Worm (Caenorhabditis elegans) whole organism, young adult: ENCODE measurements around the gene ehbp-1.
A peak's percentile ranks its signal among the peaks of the same experiment; 100 is the strongest.

Experiments
- B0261.1 ChIP-seq: sonication (generic microtip); optimal IDR thresholded peaks from 2 replicates; lab custom pipeline; 2016; ENCODE audit warnings: mild to moderate bottlenecking, missing genetic modification characterization, moderate library complexity, missing compliant biosample characterization
- B0336.3 ChIP-seq: fragments of 200-800 bp; sonication (Bioruptor generic); IDR thresholded peaks from 2 replicates; pipeline ENCODE4 v1.3.6; 2022; ENCODE audit warnings: missing genetic modification characterization, missing compliant biosample characterization
- C17E4.6 ChIP-seq: fragments of 200-800 bp; sonication (Bioruptor generic); IDR thresholded peaks from 2 replicates; pipeline ENCODE4 v1.3.6; 2022; ENCODE audit warnings: missing genetic modification reagents, missing genetic modification characterization, missing compliant biosample characterization
- D2030.7 ChIP-seq: fragments of 200-800 bp; sonication (Bioruptor generic); IDR thresholded peaks from 2 replicates; pipeline ENCODE4 v1.3.6; 2022; ENCODE audit warnings: missing genetic modification reagents, missing genetic modification characterization, missing compliant biosample characterization
- F22D6.2 ChIP-seq: sonication (generic microtip); optimal IDR thresholded peaks from 2 replicates; lab custom pipeline; 2016; ENCODE audit warnings: mild to moderate bottlenecking, missing genetic modification characterization, missing compliant biosample characterization
- F37B4.10 ChIP-seq: fragments of 200-800 bp; sonication (Bioruptor generic); IDR thresholded peaks from 2 replicates; pipeline ENCODE4 v1.3.6; 2022; ENCODE audit warnings: missing genetic modification characterization, missing compliant biosample characterization
- F57A8.1 ChIP-seq: fragments of 200-800 bp; sonication (Bioruptor generic); optimal IDR thresholded peaks from 2 replicates; lab custom pipeline; 2018; ENCODE audit warnings: mild to moderate bottlenecking, missing genetic modification characterization, moderate library complexity, missing compliant biosample characterization
- K12H6.12 ChIP-seq: fragments of 200-800 bp; sonication (Bioruptor generic); optimal IDR thresholded peaks from 2 replicates; lab custom pipeline; 2018; ENCODE audit warnings: mild to moderate bottlenecking, missing genetic modification characterization, missing compliant biosample characterization
- T26A5.8 ChIP-seq: sonication (generic microtip); optimal IDR thresholded peaks from 2 replicates; lab custom pipeline; 2016; ENCODE audit warnings: missing genetic modification characterization, missing compliant biosample characterization
- Y95B8A.8 ChIP-seq: fragments of 200-800 bp; sonication (Bioruptor generic); IDR thresholded peaks from 2 replicates; pipeline ENCODE4 v1.3.6; 2022; ENCODE audit warnings: missing genetic modification reagents, missing genetic modification characterization, missing compliant biosample characterization
- ama-1 ChIP-seq, 3 experiments: fragments of 150-350 bp in 1 of 3; sonication (generic microtip) in 2 of 3; optimal IDR thresholded peaks; 2 replicates each; lab custom pipeline; 2014 to 2018; ENCODE audit warnings: missing biosample characterization in 2 of 3, missing genetic modification characterization in 2 of 3, missing genetic modification reagents in 2 of 3
- atf-7 ChIP-seq: sonication (generic microtip); optimal IDR thresholded peaks from 2 replicates; lab custom pipeline; 2017; ENCODE audit warnings: mild to moderate bottlenecking, missing genetic modification characterization, missing compliant biosample characterization
- attf-3 ChIP-seq: fragments of 200-800 bp; sonication (Bioruptor generic); conservative IDR thresholded peaks from 2 replicates; pipeline ENCODE4 v1.3.6; 2022; ENCODE audit warnings: missing genetic modification reagents, missing genetic modification characterization, missing compliant biosample characterization
- bed-2 ChIP-seq: fragments of 200-800 bp; sonication (Bioruptor generic); IDR thresholded peaks from 2 replicates; pipeline ENCODE4 v1.3.6; 2022; ENCODE audit warnings: missing genetic modification reagents, missing genetic modification characterization, missing compliant biosample characterization
- cebp-1 ChIP-seq, 2 experiments: fragments of 200-800 bp in 1 of 2; sonication (Bioruptor generic) in 1 of 2; sonication (generic microtip) in 1 of 2; IDR thresholded peaks in 1 of 2; optimal IDR thresholded peaks in 1 of 2; 2 replicates each; pipeline versions ENCODE4 v1.3.6 to Lab custom; 2017 to 2022; ENCODE audit warnings: missing compliant biosample characterization in 2 of 2, missing genetic modification characterization in 2 of 2, mild to moderate bottlenecking in 1 of 2, missing genetic modification reagents in 1 of 2, moderate library complexity in 1 of 2
- cebp-2 ChIP-seq: fragments of 200-800 bp; sonication (Bioruptor generic); IDR thresholded peaks from 2 replicates; pipeline ENCODE4 v1.3.6; 2022; ENCODE audit warnings: missing genetic modification characterization, missing compliant biosample characterization
- ceh-100 ChIP-seq: fragments of 200-800 bp; sonication (Bioruptor generic); IDR thresholded peaks from 2 replicates; pipeline ENCODE4 v1.3.6; 2022; ENCODE audit warnings: missing genetic modification reagents, missing genetic modification characterization, missing compliant biosample characterization
- ceh-79 ChIP-seq: sonication (generic microtip); optimal IDR thresholded peaks from 2 replicates; lab custom pipeline; 2017; ENCODE audit warnings: mild to moderate bottlenecking, missing genetic modification characterization, missing compliant biosample characterization
- efl-1 ChIP-seq: fragments of 150-350 bp; optimal IDR thresholded peaks from 2 replicates; lab custom pipeline; 2014; ENCODE audit warnings: missing biosample characterization, missing genetic modification reagents, missing genetic modification characterization
- ekl-4 ChIP-seq: fragments of 200-800 bp; sonication (Bioruptor generic); IDR thresholded peaks from 2 replicates; pipeline ENCODE4 v1.3.6; 2022; ENCODE audit warnings: missing genetic modification reagents, missing genetic modification characterization, missing compliant biosample characterization
- gei-17 ChIP-seq: fragments of 200-800 bp; sonication (Bioruptor generic); optimal IDR thresholded peaks from 2 replicates; lab custom pipeline; 2018; ENCODE audit warnings: mild to moderate bottlenecking, missing genetic modification characterization, missing compliant biosample characterization
- him-1 ChIP-seq: sonication (generic microtip); optimal IDR thresholded peaks from 2 replicates; lab custom pipeline; 2016; ENCODE audit warnings: missing genotype, missing genetic modification reagents, missing genetic modification characterization, missing compliant biosample characterization
- lag-1 ChIP-seq: fragments of 200-800 bp; sonication (Bioruptor generic); IDR thresholded peaks from 2 replicates; pipeline ENCODE4 v1.3.6; 2022; ENCODE audit warnings: missing genetic modification reagents, missing genetic modification characterization, missing compliant biosample characterization
- lin-26 ChIP-seq: fragments of 200-800 bp; sonication (Bioruptor generic); IDR thresholded peaks from 2 replicates; pipeline ENCODE4 v1.3.6; 2022; ENCODE audit warnings: missing genetic modification reagents, missing genetic modification characterization, missing compliant biosample characterization
- lin-35 ChIP-seq, 3 experiments: fragments of 150-350 bp in 2 of 3; sonication (generic microtip) in 1 of 3; optimal IDR thresholded peaks; 2 replicates each; lab custom pipeline; 2014 to 2018; ENCODE audit warnings: missing biosample characterization in 3 of 3, missing genetic modification characterization in 3 of 3, missing genetic modification reagents in 3 of 3
- lin-54 ChIP-seq: fragments of 200-800 bp; sonication (Bioruptor generic); optimal IDR thresholded peaks from 2 replicates; lab custom pipeline; 2018; ENCODE audit warnings: mild to moderate bottlenecking, missing genetic modification characterization, missing compliant biosample characterization
- mcd-1 ChIP-seq: fragments of 200-800 bp; sonication (Bioruptor generic); IDR thresholded peaks from 2 replicates; pipeline ENCODE4 v1.3.6; 2022; ENCODE audit warnings: missing genetic modification reagents, missing genetic modification characterization, missing compliant biosample characterization
- nfya-2 ChIP-seq: fragments of 200-800 bp; sonication (Bioruptor generic); IDR thresholded peaks from 2 replicates; pipeline ENCODE4 v1.3.6; 2022; ENCODE audit warnings: missing genetic modification reagents, missing genetic modification characterization, missing compliant biosample characterization
- nhr-80 ChIP-seq: sonication (generic microtip); optimal IDR thresholded peaks from 2 replicates; lab custom pipeline; 2016; ENCODE audit warnings: missing genetic modification characterization, missing compliant biosample characterization
- repo-1 ChIP-seq: sonication (generic microtip); optimal IDR thresholded peaks from 2 replicates; lab custom pipeline; 2017; ENCODE audit warnings: mild to moderate bottlenecking, missing genetic modification characterization, missing compliant biosample characterization
- rpc-1 ChIP-seq, 2 experiments: fragments of 150-350 bp in 1 of 2; sonication (generic microtip) in 1 of 2; optimal IDR thresholded peaks; 2 replicates each; lab custom pipeline; 2014 to 2018; ENCODE audit warnings: missing biosample characterization in 1 of 2, missing genetic modification characterization in 1 of 2, missing genetic modification reagents in 1 of 2, missing genotype in 1 of 2
- snpc-1.1 ChIP-seq: sonication (generic microtip); optimal IDR thresholded peaks from 2 replicates; lab custom pipeline; 2017; ENCODE audit warnings: missing genetic modification characterization, mild to moderate bottlenecking, missing compliant biosample characterization, antibody characterized with exemption, moderate library complexity, missing genotype, missing genetic modification reagents; ENCODE audit not compliant: insufficient read depth
- snpc-1.3 ChIP-seq: sonication (generic microtip); optimal IDR thresholded peaks from 2 replicates; lab custom pipeline; 2017; ENCODE audit warnings: missing genetic modification characterization, mild to moderate bottlenecking, missing compliant biosample characterization, antibody characterized with exemption, moderate library complexity, missing genotype, missing genetic modification reagents; ENCODE audit not compliant: insufficient read depth
- snpc-3.4 ChIP-seq: sonication (generic microtip); optimal IDR thresholded peaks from 2 replicates; lab custom pipeline; 2017; ENCODE audit warnings: missing genetic modification characterization, mild to moderate bottlenecking, missing compliant biosample characterization, antibody characterized with exemption, moderate library complexity, missing genotype, missing genetic modification reagents
- snpc-4 ChIP-seq, 5 experiments: fragments of 150-350 bp in 1 of 5; sonication (generic microtip) in 4 of 5; optimal IDR thresholded peaks; 2 replicates each; lab custom pipeline; 2014 to 2018; ENCODE audit warnings: missing genetic modification characterization in 5 of 5, missing biosample characterization in 3 of 5, antibody characterized with exemption in 2 of 5, mild to moderate bottlenecking in 2 of 5, missing compliant biosample characterization in 2 of 5, missing genotype in 2 of 5, moderate library complexity in 2 of 5, missing genetic modification reagents in 1 of 5
- somi-1 ChIP-seq: fragments of 200-800 bp; sonication (Bioruptor generic); optimal IDR thresholded peaks from 2 replicates; lab custom pipeline; 2018; ENCODE audit warnings: mild to moderate bottlenecking, missing genetic modification characterization, missing compliant biosample characterization
- tbp1 ChIP-seq: fragments of 200-800 bp; sonication (Bioruptor generic); optimal IDR thresholded peaks from 2 replicates; lab custom pipeline; 2018; ENCODE audit warnings: mild to moderate bottlenecking, missing genetic modification characterization, missing compliant biosample characterization
- tlf-1 ChIP-seq: fragments of 200-800 bp; sonication (Bioruptor generic); optimal IDR thresholded peaks from 2 replicates; lab custom pipeline; 2018; ENCODE audit warnings: mild to moderate bottlenecking, missing genetic modification characterization, missing compliant biosample characterization
- unc-62 ChIP-seq: fragments of 150-350 bp; optimal IDR thresholded peaks from 2 replicates; lab custom pipeline; 2014; ENCODE audit warnings: missing biosample characterization, missing genetic modification reagents, missing genetic modification characterization
- ztf-18 ChIP-seq: sonication (generic microtip); optimal IDR thresholded peaks from 2 replicates; lab custom pipeline; 2016; ENCODE audit warnings: missing genotype, mild to moderate bottlenecking, missing genetic modification characterization, missing compliant biosample characterization
- ztf-26 ChIP-seq: sonication (generic microtip); optimal IDR thresholded peaks from 2 replicates; lab custom pipeline; 2017; ENCODE audit warnings: missing genetic modification characterization, missing compliant biosample characterization
- ztf-28 ChIP-seq: fragments of 200-800 bp; sonication (Bioruptor generic); IDR thresholded peaks from 2 replicates; pipeline ENCODE4 v1.3.6; 2022; ENCODE audit warnings: missing genetic modification reagents, missing genetic modification characterization, missing compliant biosample characterization
- ztf-3 ChIP-seq: fragments of 200-800 bp; sonication (Bioruptor generic); optimal IDR thresholded peaks from 2 replicates; lab custom pipeline; 2018; ENCODE audit warnings: mild to moderate bottlenecking, missing genetic modification characterization, missing compliant biosample characterization

Gene ehbp-1

DNA sequence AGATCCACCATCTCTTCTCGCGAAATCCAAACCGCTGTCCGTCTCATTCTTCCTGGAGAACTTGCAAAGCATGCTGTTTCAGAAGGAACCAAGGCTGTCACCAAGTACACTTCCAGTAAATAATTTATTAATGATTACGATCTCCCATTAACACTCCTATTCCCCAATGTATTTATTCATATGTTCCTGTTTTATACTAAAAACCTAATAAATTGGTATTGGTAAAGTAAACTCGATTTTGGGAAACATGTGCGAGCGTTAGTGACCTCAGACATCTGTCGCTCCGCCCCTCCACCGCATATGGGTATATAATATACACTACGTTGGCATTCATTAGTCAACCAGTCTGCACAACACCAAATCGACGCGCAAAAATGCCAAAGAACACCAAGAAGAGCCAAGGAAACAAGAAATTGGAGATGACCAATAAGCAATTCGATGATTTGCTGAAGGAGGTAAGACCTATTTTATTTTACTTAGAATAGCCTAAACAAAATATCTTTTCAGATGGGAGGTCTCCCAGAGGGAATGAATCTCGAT, 4.3 kb upstream of the ehbp-1 start, which contains the start of gene C50F4.6:
Gene C50F4.6, plus strand, starts transcription at position 51 of the 540 bp plus-strand sequence.
- TF ChIP-seq D2030.7 (GFP tag; lab: Robert Waterston, UW) (no peak), lin-26 (GFP tag; lab: Robert Waterston, UW) (0 out of 2 replicates have a peak, but pooled peaks have one; percentile 21), repo-1 (tag; lab: Kevin White, UChicago) (peak; percentile 20)

DNA sequence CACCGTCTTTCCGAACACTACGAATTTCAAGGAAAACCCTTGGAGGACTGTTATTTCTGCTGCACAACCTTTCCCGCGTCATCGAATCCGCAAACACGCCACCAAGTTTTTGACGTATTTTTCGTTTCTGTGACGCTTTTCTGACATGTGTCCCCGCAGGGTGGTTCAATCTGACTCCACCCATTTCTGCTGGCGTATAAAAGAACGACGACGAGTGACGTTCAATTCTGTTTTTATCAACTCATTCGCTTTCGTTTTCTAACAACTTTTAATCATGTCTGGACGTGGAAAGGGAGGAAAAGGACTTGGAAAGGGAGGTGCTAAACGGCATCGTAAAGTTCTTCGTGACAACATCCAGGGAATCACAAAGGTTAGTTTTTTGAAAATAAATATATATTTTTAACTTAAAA, 3.6 kb upstream of the ehbp-1 start, which contains the start of gene his-37:
Gene his-37, plus strand, starts transcription at position 246 of the 410 bp plus-strand sequence.
- TF ChIP-seq tlf-1 (GFP tag; lab: Kevin White, UChicago) (peak; percentile 97), ztf-28 (GFP tag; lab: Robert Waterston, UW) (0 out of 2 replicates have a peak, but pooled peaks have one; percentile 45), F22D6.2 (tag; lab: Kevin White, UChicago) (peak; percentile 92), ztf-26 (tag; lab: Kevin White, UChicago) (peak; percentile 98), cebp-1 (GFP tag; IDR thresholded peaks at IDR 0.05; lab: Robert Waterston, UW) (peak; percentile 78), cebp-1 (tag; optimal IDR thresholded peaks at IDR 0.05; lab: Kevin White, UChicago) (peak; percentile 96), nhr-80 (tag; lab: Kevin White, UChicago) (peak; percentile 99), Y95B8A.8 (GFP tag; lab: Robert Waterston, UW) (0 out of 2 replicates have a peak, but pooled peaks have one; percentile 48), T26A5.8 (tag; lab: Kevin White, UChicago) (no peak), snpc-1.3 (tag; lab: Kevin White, UChicago) (peak; percentile 26), mcd-1 (GFP tag; lab: Robert Waterston, UW) (peak; percentile 93), lag-1 (GFP tag; lab: Robert Waterston, UW) (no peak), snpc-4 (GFP tag; optimal IDR thresholded peaks at IDR 0.05; lab: Kevin White, UChicago) (peak; percentile 43), snpc-4 (tag; optimal IDR thresholded peaks at IDR 0.05; lab: Kevin White, UChicago) (peak; percentile 77 to 89 (median 84)), F37B4.10 (GFP tag; lab: Robert Waterston, UW) (peak; percentile 95), ceh-79 (no peak), C17E4.6 (peak; percentile 40; the same call in 1 of the 2 replicates), gei-17 (GFP tag; lab: Kevin White, UChicago) (peak; percentile 85), B0261.1 (tag; lab: Kevin White, UChicago) (peak; percentile 29), snpc-3.4 (peak; percentile 21), atf-7 (tag; lab: Kevin White, UChicago) (peak; percentile 97), cebp-2 (GFP tag; lab: Robert Waterston, UW) (peak; percentile 88; the same call in 1 of the 2 replicates), B0336.3 (GFP tag; lab: Robert Waterston, UW) (peak; percentile 96), ztf-18 (tag; lab: Kevin White, UChicago) (peak; percentile 91), attf-3 (GFP tag; lab: Robert Waterston, UW) (peak; percentile 72), lin-54 (GFP tag; lab: Kevin White, UChicago) (peak; percentile 94), him-1 (no peak), bed-2 (GFP tag; lab: Robert Waterston, UW) (no peak), ekl-4 (peak; percentile 93), lin-26 (GFP tag; lab: Robert Waterston, UW) (peak; percentile 69), tbp1 (GFP tag; lab: Kevin White, UChicago) (peak; percentile 81), F57A8.1 (GFP tag; lab: Kevin White, UChicago) (no peak), efl-1 (GFP tag; lab: Kevin White, UChicago) (peak; percentile 38), ama-1 (optimal IDR thresholded peaks at IDR 0.05; lab: Kevin White, UChicago) (peak; percentile 70), ama-1 (GFP tag; optimal IDR thresholded peaks at IDR 0.05; lab: Kevin White, UChicago) (no peak), snpc-1.1 (tag; lab: Kevin White, UChicago) (no peak), ceh-100 (GFP tag; lab: Robert Waterston, UW) (peak; percentile 76), D2030.7 (GFP tag; lab: Robert Waterston, UW) (0 out of 2 replicates have a peak, but pooled peaks have one; percentile 13), rpc-1 (optimal IDR thresholded peaks at IDR 0.05; lab: Kevin White, UChicago) (peak; percentile 6), rpc-1 (tag; optimal IDR thresholded peaks at IDR 0.05; lab: Kevin White, UChicago) (no peak), K12H6.12 (tag; lab: Kevin White, UChicago) (peak; percentile 100), nfya-2 (GFP tag; lab: Robert Waterston, UW) (no peak), unc-62 (peak; percentile 88), ztf-3 (GFP tag; lab: Kevin White, UChicago) (peak; percentile 78), somi-1 (GFP tag; lab: Kevin White, UChicago) (peak; percentile 98), lin-35 (GFP tag; optimal IDR thresholded peaks at IDR 0.05; lab: Kevin White, UChicago) (peak in 2 of 3 experiments; percentile 71 to 95)
